Fruit fly (Drosophila melanogaster) whole organism, embryonic: ENCODE data around the gene CG5611.

Source experiments
- Aef1 ChIP-seq: fragments of 200-800 bp; sonication (Bioruptor generic); IDR thresholded peaks from 3 replicates; pipeline ENCODE4 v1.3.6; 2022; ENCODE audit warnings: missing biosample characterization, missing genetic modification characterization
- CG11093 ChIP-seq: fragments of 200-800 bp; sonication (Bioruptor generic); IDR thresholded peaks from 3 replicates; pipeline ENCODE4 v1.3.6; 2022; ENCODE audit warnings: missing biosample characterization, missing genetic modification characterization
- CG11560 ChIP-seq: fragments of 200-800 bp; sonication (Bioruptor generic); IDR thresholded peaks from 3 replicates; pipeline ENCODE4 v1.3.6; 2022; ENCODE audit warnings: missing biosample characterization, missing genetic modification characterization
- CG12942 ChIP-seq: fragments of 200-800 bp; sonication (Bioruptor generic); optimal IDR thresholded peaks from 3 replicates; lab custom pipeline; 2016; ENCODE audit warnings: missing biosample characterization, missing genetic modification characterization
- CG14014 ChIP-seq: fragments of 200-800 bp; sonication (Bioruptor generic); IDR thresholded peaks from 2 replicates; pipeline ENCODE4 v1.3.6; 2022; ENCODE audit warnings: missing biosample characterization, missing genetic modification characterization
- CG14667 ChIP-seq: fragments of 200-800 bp; sonication (Bioruptor generic); IDR thresholded peaks from 2 replicates; pipeline ENCODE4 v1.3.6; 2022; ENCODE audit warnings: missing biosample characterization, missing genetic modification characterization
- CG17328 ChIP-seq: fragments of 200-800 bp; sonication (Bioruptor generic); IDR thresholded peaks from 2 replicates; pipeline ENCODE4 v1.3.6; 2022; ENCODE audit warnings: missing biosample characterization, missing genetic modification characterization
- CG17359 ChIP-seq: fragments of 200-800 bp; sonication (Bioruptor generic); optimal IDR thresholded peaks from 3 replicates; lab custom pipeline; 2018; ENCODE audit warnings: missing biosample characterization, mild to moderate bottlenecking, missing genetic modification characterization, moderate library complexity
- CG2889 ChIP-seq: fragments of 200-800 bp; sonication (Bioruptor generic); IDR thresholded peaks from 3 replicates; pipeline ENCODE4 v1.3.6; 2022; ENCODE audit warnings: missing biosample characterization, missing genetic modification characterization
- CG30403 ChIP-seq: fragments of 200-800 bp; sonication (Bioruptor generic); optimal IDR thresholded peaks from 3 replicates; lab custom pipeline; 2016; ENCODE audit warnings: missing biosample characterization, missing genetic modification characterization
- CG34422 ChIP-seq: fragments of 200-800 bp; sonication (Bioruptor generic); IDR thresholded peaks from 3 replicates; pipeline ENCODE4 v1.3.6; 2022; ENCODE audit warnings: missing biosample characterization, missing genetic modification characterization
- CG3838 ChIP-seq: fragments of 200-800 bp; sonication (Bioruptor generic); optimal IDR thresholded peaks from 3 replicates; lab custom pipeline; 2016; ENCODE audit warnings: missing biosample characterization, missing genetic modification characterization
- CG4282 ChIP-seq: fragments of 200-800 bp; sonication (Bioruptor generic); optimal IDR thresholded peaks from 2 replicates; lab custom pipeline; 2016; ENCODE audit warnings: missing biosample characterization, missing genetic modification characterization
- CG5953 ChIP-seq: fragments of 200-800 bp; sonication (Bioruptor generic); IDR thresholded peaks from 2 replicates; pipeline ENCODE4 v1.3.6; 2022; ENCODE audit warnings: missing biosample characterization, missing genetic modification characterization
- CG6254 ChIP-seq: fragments of 200-800 bp; sonication (Bioruptor generic); optimal IDR thresholded peaks from 3 replicates; lab custom pipeline; 2017; ENCODE audit warnings: mild to moderate bottlenecking, missing biosample characterization, missing genetic modification reagents, missing genetic modification characterization
- CG7745 ChIP-seq: fragments of 200-800 bp; sonication (Bioruptor generic); optimal IDR thresholded peaks from 2 replicates; lab custom pipeline; 2018; ENCODE audit warnings: missing biosample characterization, mild to moderate bottlenecking, missing genetic modification characterization, moderate library complexity
- Camta ChIP-seq: fragments of 200-800 bp; sonication (Bioruptor generic); optimal IDR thresholded peaks from 2 replicates; lab custom pipeline; 2016; ENCODE audit warnings: missing biosample characterization, missing genetic modification characterization
- Deaf1 ChIP-seq: fragments of 200-800 bp; optimal IDR thresholded peaks from 3 replicates; lab custom pipeline; 2019; ENCODE audit warnings: missing biosample characterization, mild to moderate bottlenecking, missing genetic modification characterization, moderate library complexity
- Hmr ChIP-seq: fragments of 200-800 bp; sonication (Bioruptor generic); optimal IDR thresholded peaks from 3 replicates; lab custom pipeline; 2017; ENCODE audit warnings: mild to moderate bottlenecking, missing biosample characterization, missing genetic modification reagents, missing genetic modification characterization
- Hr51 ChIP-seq, 2 experiments: fragments of 200-800 bp; sonication (Bioruptor generic); optimal IDR thresholded peaks; 2 replicates in 1 of 2; 3 replicates in 1 of 2; lab custom pipeline; 2016 to 2018; ENCODE audit warnings: missing biosample characterization in 2 of 2, missing genetic modification characterization in 2 of 2, mild to moderate bottlenecking in 1 of 2, moderate library complexity in 1 of 2
- MBD-R2 ChIP-seq: fragments of 200-800 bp; sonication (Bioruptor generic); IDR thresholded peaks from 2 replicates; pipeline ENCODE4 v1.3.6; 2022; ENCODE audit warnings: missing biosample characterization, missing genetic modification characterization
- NFAT ChIP-seq: fragments of 200-800 bp; sonication (Bioruptor generic); IDR thresholded peaks from 2 replicates; pipeline ENCODE4 v1.3.6; 2022; ENCODE audit warnings: missing biosample characterization, missing genetic modification characterization
- Nf-YB ChIP-seq: fragments of 200-800 bp; sonication (Bioruptor generic); optimal IDR thresholded peaks from 3 replicates; lab custom pipeline; 2019; ENCODE audit warnings: missing biosample characterization, mild to moderate bottlenecking, missing genetic modification characterization, moderate library complexity
- Poxn ChIP-seq: fragments of 200-800 bp; sonication (Bioruptor generic); IDR thresholded peaks from 2 replicates; pipeline ENCODE4 v1.3.6; 2022; ENCODE audit warnings: missing biosample characterization, missing genetic modification characterization
- Trl ChIP-seq, 3 experiments: fragments of >200 bp in 2 of 3; fragments of 200-800 bp in 1 of 3; sonication (Bioruptor generic) in 1 of 3; optimal IDR thresholded peaks; 2 replicates in 1 of 3; 3 replicates in 2 of 3; lab custom pipeline; 2016 to 2017; ENCODE audit warnings: missing biosample characterization in 1 of 3, missing genetic modification characterization in 1 of 3
- Usf ChIP-seq: fragments of 200-800 bp; sonication (Bioruptor generic); optimal IDR thresholded peaks from 2 replicates; lab custom pipeline; 2017; ENCODE audit warnings: missing genotype, missing biosample characterization, missing genetic modification characterization
- YL-1 ChIP-seq: fragments of 200-800 bp; sonication (Bioruptor generic); optimal IDR thresholded peaks from 3 replicates; lab custom pipeline; 2017; ENCODE audit warnings: missing biosample characterization, mild to moderate bottlenecking, missing genetic modification characterization
- ac ChIP-seq: fragments of 200-800 bp; sonication (Bioruptor generic); optimal IDR thresholded peaks from 3 replicates; lab custom pipeline; 2017; ENCODE audit warnings: missing biosample characterization, mild to moderate bottlenecking, missing genetic modification characterization
- al ChIP-seq: fragments of 200-800 bp; sonication (Bioruptor generic); IDR thresholded peaks from 2 replicates; pipeline ENCODE4 v1.3.6; 2022; ENCODE audit warnings: missing biosample characterization, missing genetic modification characterization
- cg ChIP-seq: fragments of 200-800 bp; sonication (Bioruptor generic); optimal IDR thresholded peaks from 3 replicates; lab custom pipeline; 2019; ENCODE audit warnings: missing biosample characterization, mild to moderate bottlenecking, missing genetic modification characterization, moderate library complexity
- danr ChIP-seq: fragments of 200-800 bp; sonication (Bioruptor generic); IDR thresholded peaks from 2 replicates; pipeline ENCODE4 v1.3.6; 2022; ENCODE audit warnings: missing biosample characterization, missing genetic modification characterization
- dati ChIP-seq: fragments of 200-800 bp; sonication (Bioruptor generic); IDR thresholded peaks from 2 replicates; pipeline ENCODE4 v1.3.6; 2022; ENCODE audit warnings: missing biosample characterization, missing genetic modification characterization
- dimm ChIP-seq: fragments of 200-800 bp; sonication (Bioruptor generic); IDR thresholded peaks from 2 replicates; pipeline ENCODE4 v1.3.6; 2022; ENCODE audit warnings: missing biosample characterization, missing genetic modification characterization
- dpn ChIP-seq, 2 experiments: fragments of 200-800 bp; sonication (Bioruptor generic); optimal IDR thresholded peaks; 3 replicates each; lab custom pipeline; 2016; ENCODE audit warnings: missing biosample characterization in 2 of 2, missing genetic modification characterization in 2 of 2
- gcm2 ChIP-seq: fragments of 200-800 bp; sonication (Bioruptor generic); optimal IDR thresholded peaks from 2 replicates; lab custom pipeline; 2016; ENCODE audit warnings: missing biosample characterization, missing genetic modification characterization
- hbn ChIP-seq: fragments of 200-800 bp; sonication (Bioruptor generic); IDR thresholded peaks from 2 replicates; pipeline ENCODE4 v1.3.6; 2022; ENCODE audit warnings: missing biosample characterization, missing genetic modification characterization; ENCODE audit not compliant: partially characterized antibody
- jumu ChIP-seq: fragments of 200-800 bp; sonication (Bioruptor generic); optimal IDR thresholded peaks from 3 replicates; lab custom pipeline; 2016; ENCODE audit warnings: missing biosample characterization, missing genetic modification characterization
- mam ChIP-seq: fragments of 200-800 bp; sonication (Bioruptor generic); optimal IDR thresholded peaks from 3 replicates; lab custom pipeline; 2016; ENCODE audit warnings: missing biosample characterization, missing genetic modification characterization
- nerfin-1 ChIP-seq: fragments of 200-800 bp; sonication (Bioruptor generic); optimal IDR thresholded peaks from 3 replicates; lab custom pipeline; 2019; ENCODE audit warnings: missing biosample characterization, mild to moderate bottlenecking, missing genetic modification characterization, moderate library complexity
- nom ChIP-seq: fragments of 200-800 bp; sonication (Bioruptor generic); optimal IDR thresholded peaks from 2 replicates; lab custom pipeline; 2017; ENCODE audit warnings: missing biosample characterization, missing genetic modification characterization, mild to moderate bottlenecking, moderate library complexity, missing genetic modification reagents
- odd ChIP-seq: fragments of 200-800 bp; sonication (Bioruptor generic); optimal IDR thresholded peaks from 2 replicates; lab custom pipeline; 2017; ENCODE audit warnings: missing biosample characterization, mild to moderate bottlenecking, missing genetic modification characterization
- pb ChIP-seq: fragments of 200-800 bp; sonication (Bioruptor generic); optimal IDR thresholded peaks from 3 replicates; lab custom pipeline; 2016; ENCODE audit warnings: missing biosample characterization, missing genetic modification characterization
- pita ChIP-seq: fragments of 200-800 bp; sonication (Bioruptor generic); optimal IDR thresholded peaks from 2 replicates; lab custom pipeline; 2017; ENCODE audit warnings: missing biosample characterization, mild to moderate bottlenecking, missing genetic modification characterization
- pros ChIP-seq: fragments of 200-800 bp; sonication (Bioruptor generic); optimal IDR thresholded peaks from 3 replicates; lab custom pipeline; 2019; ENCODE audit warnings: missing biosample characterization, mild to moderate bottlenecking, missing genetic modification characterization, moderate library complexity
- rib ChIP-seq: fragments of 200-800 bp; sonication (Bioruptor generic); IDR thresholded peaks from 2 replicates; pipeline ENCODE4 v1.3.6; 2022; ENCODE audit warnings: missing biosample characterization, missing genetic modification characterization
- sc ChIP-seq, 3 experiments: fragments of >200 bp in 2 of 3; fragments of 200-800 bp in 1 of 3; sonication (Bioruptor generic) in 1 of 3; optimal IDR thresholded peaks; 2 replicates in 2 of 3; 3 replicates in 1 of 3; lab custom pipeline; 2017; ENCODE audit warnings: mild to moderate bottlenecking in 1 of 3, missing biosample characterization in 1 of 3, missing genetic modification characterization in 1 of 3, missing genetic modification reagents in 1 of 3
- sima ChIP-seq: fragments of 200-800 bp; sonication (Bioruptor generic); optimal IDR thresholded peaks from 2 replicates; lab custom pipeline; 2016; ENCODE audit warnings: missing biosample characterization, missing genetic modification characterization
- slou ChIP-seq: fragments of 200-800 bp; sonication (Bioruptor generic); optimal IDR thresholded peaks from 3 replicates; lab custom pipeline; 2016; ENCODE audit warnings: missing biosample characterization, missing genetic modification characterization
- ttk ChIP-seq: fragments of 200-800 bp; sonication (Bioruptor generic); IDR thresholded peaks from 2 replicates; pipeline ENCODE4 v2.1.2; 2022; ENCODE audit warnings: missing biosample characterization, missing genetic modification characterization

The CG5611 gene

dm6 chr3R:27607218-27607929, 28.5 kb downstream of the CG5611 start, which contains the start of the genes dsd and Tusp (continued):
- TF ChIP-seq Hmr (GFP tag; lab: Kevin White, UChicago) (peak; percentile 82), danr (GFP tag; lab: Robert Waterston, UW) (0 out of 2 replicates have a peak, but pooled peaks have one; percentile 44), nerfin-1 (tag; lab: Kevin White, UChicago) (no peak), Trl (optimal IDR thresholded peaks at IDR 0.05; lab: Kevin White, UChicago) (no peak), Trl (GFP tag; optimal IDR thresholded peaks at IDR 0.05; lab: Kevin White, UChicago) (peak; percentile 81), jumu (GFP tag; lab: Kevin White, UChicago) (peak; percentile 59), MBD-R2 (GFP tag; lab: Robert Waterston, UW) (peak; percentile 88), Aef1 (GFP tag; lab: Robert Waterston, UW) (peak; percentile 77), mam (peak; percentile 85), CG14014 (GFP tag; lab: Robert Waterston, UW) (peak; percentile 77), odd (GFP tag; lab: Kevin White, UChicago) (peak; percentile 32), sima (no peak), pb (GFP tag; lab: Kevin White, UChicago) (peak; percentile 37), hbn (peak; percentile 56), Camta (peak; percentile 7), rib (peak; percentile 57; the same call in 1 of the 2 replicates), slou (GFP tag; lab: Kevin White, UChicago) (peak; percentile 60), dpn (GFP tag; optimal IDR thresholded peaks at IDR 0.05; lab: Kevin White, UChicago) (peak; percentile 74 to 85), CG4282 (GFP tag; lab: Kevin White, UChicago) (peak; percentile 57), CG6254 (GFP tag; lab: Kevin White, UChicago) (peak; percentile 16), NFAT (GFP tag; lab: Robert Waterston, UW) (peak; percentile 86), Nf-YB (GFP tag; lab: Kevin White, UChicago) (peak; percentile 3), Hr51 (GFP tag; optimal IDR thresholded peaks at IDR 0.05; lab: Kevin White, UChicago) (peak; percentile 54 to 77), CG17328 (GFP tag; lab: Robert Waterston, UW) (peak; percentile 70), Deaf1 (no peak), CG12942 (peak; percentile 79), CG30403 (GFP tag; lab: Kevin White, UChicago) (peak; percentile 86), CG14667 (GFP tag; lab: Robert Waterston, UW) (peak; percentile 62), al (GFP tag; lab: Robert Waterston, UW) (peak; percentile 69), pita (no peak), CG17359 (tag; lab: Kevin White, UChicago) (peak; percentile 65), ttk (GFP tag; lab: Robert Waterston, UW) (peak; percentile 77), Usf (peak; percentile 50), YL-1 (GFP tag; lab: Kevin White, UChicago) (peak; percentile 64), CG5953 (GFP tag; lab: Robert Waterston, UW) (peak; percentile 42; the same call in 1 of the 2 replicates), gcm2 (peak; percentile 75), CG3838 (GFP tag; lab: Kevin White, UChicago) (no peak), dimm (no peak), sc (optimal IDR thresholded peaks at IDR 0.05; lab: Kevin White, UChicago) (no peak), sc (GFP tag; optimal IDR thresholded peaks at IDR 0.05; lab: Kevin White, UChicago) (peak; percentile 25), CG7745 (tag; lab: Kevin White, UChicago) (no peak), pros (GFP tag; lab: Kevin White, UChicago) (no peak), CG11560 (tag; lab: Robert Waterston, UW) (no peak), CG34422 (GFP tag; lab: Robert Waterston, UW) (peak; percentile 76), nom (peak; percentile 4), dati (GFP tag; lab: Robert Waterston, UW) (no peak), Poxn (GFP tag; lab: Robert Waterston, UW) (peak; percentile 57), ac (GFP tag; lab: Kevin White, UChicago) (no peak), CG2889 (GFP tag; lab: Robert Waterston, UW) (peak; percentile 48; the same call in 1 of the 3 replicates), cg (GFP tag; lab: Kevin White, UChicago) (peak; percentile 48), CG11093 (GFP tag; lab: Robert Waterston, UW) (0 out of 3 replicates have a peak, but pooled peaks have one; percentile 53)
